Worm (Caenorhabditis elegans): ENCODE results near the gene rad-54.L2.

- TF ChIP-seq lin-11 (tag; optimal IDR thresholded peaks at IDR 0.05) (no peak), ceh-9 (tag; optimal IDR thresholded peaks at IDR 0.05) (no peak), nhr-11 (tag; optimal IDR thresholded peaks at IDR 0.05) (no peak), fkh-10 (GFP tag; optimal IDR thresholded peaks at IDR 0.05) (no peak), elt-2 (tag; optimal IDR thresholded peaks at IDR 0.05) (no peak), ceh-24 (tag; optimal IDR thresholded peaks at IDR 0.05) (no peak), C08G9.2 (tag; optimal IDR thresholded peaks at IDR 0.05) (no peak), hlh-30 (tag; optimal IDR thresholded peaks at IDR 0.05; ENCODE audit: insufficient read depth) (no peak)
These were observed 32.1 kb downstream of the rad-54.L2 start, which contains the start of the genes D1046.2 and cfim-2 for ce11 chrIV:8925990-8926389.

Measured in whole organism, late embryonic.